Worm (Caenorhabditis elegans) whole organism, L1 larva: ENCODE results near the gene str-52.

ENCODE experiments used
- C04F5.9 ChIP-seq: sonication (generic microtip); optimal IDR thresholded peaks from 2 replicates; lab custom pipeline; 2016; ENCODE audit warnings: missing genetic modification characterization, missing compliant biosample characterization
- C16A3.4 ChIP-seq: fragments of 150-350 bp; optimal IDR thresholded peaks from 2 replicates; lab custom pipeline; 2014; ENCODE audit warnings: missing biosample characterization, missing genetic modification characterization
- aha-1 ChIP-seq: fragments of 150-350 bp; optimal IDR thresholded peaks from 2 replicates; lab custom pipeline; 2014; ENCODE audit warnings: missing biosample characterization, missing genetic modification characterization
- alr-1 ChIP-seq: fragments of 200-800 bp; sonication (Bioruptor generic); optimal IDR thresholded peaks from 2 replicates; lab custom pipeline; 2018; ENCODE audit warnings: borderline replicate concordance, mild to moderate bottlenecking, missing genetic modification characterization, missing compliant biosample characterization
- ama-1 ChIP-seq: fragments of 150-350 bp; optimal IDR thresholded peaks from 2 replicates; lab custom pipeline; 2014
- ceh-8 ChIP-seq: fragments of 200-800 bp; sonication (Bioruptor generic); optimal IDR thresholded peaks from 2 replicates; lab custom pipeline; 2018; ENCODE audit warnings: mild to moderate bottlenecking, missing genetic modification characterization, moderate library complexity, missing compliant biosample characterization
- ceh-82 ChIP-seq, 3 experiments: fragments of 150-350 bp in 1 of 3; sonication (generic microtip) in 2 of 3; optimal IDR thresholded peaks; 2 replicates each; lab custom pipeline; 2014 to 2017; ENCODE audit warnings: missing biosample characterization in 3 of 3, missing genetic modification characterization in 3 of 3
- ceh-88 ChIP-seq: fragments of 200-800 bp; sonication (Bioruptor generic); IDR thresholded peaks from 2 replicates; pipeline ENCODE4 v1.3.6; 2022; ENCODE audit warnings: missing genetic modification characterization, missing compliant biosample characterization
- ceh-90 ChIP-seq: sonication (generic microtip); optimal IDR thresholded peaks from 2 replicates; lab custom pipeline; 2016; ENCODE audit warnings: missing genetic modification characterization, missing compliant biosample characterization
- dpl-1 ChIP-seq, 3 experiments: fragments of 150-350 bp in 2 of 3; sonication (generic microtip) in 1 of 3; optimal IDR thresholded peaks; 2 replicates each; lab custom pipeline; 2014 to 2017; ENCODE audit warnings: missing biosample characterization in 3 of 3, missing genetic modification characterization in 3 of 3, missing genetic modification reagents in 3 of 3
- dsc-1 ChIP-seq: sonication (generic microtip); optimal IDR thresholded peaks from 2 replicates; lab custom pipeline; 2016; ENCODE audit warnings: mild to moderate bottlenecking, missing genetic modification characterization, missing compliant biosample characterization
- efl-1 ChIP-seq, 4 experiments: fragments of 150-350 bp; optimal IDR thresholded peaks in 3 of 4; peaks in 1 of 4; 1 replicate in 1 of 4; 2 replicates in 3 of 4; lab custom pipeline; 2014; ENCODE audit warnings: missing biosample characterization in 2 of 4, missing genetic modification characterization in 2 of 4, missing genetic modification reagents in 2 of 4
- egl-13 ChIP-seq: sonication (generic microtip); optimal IDR thresholded peaks from 2 replicates; lab custom pipeline; 2016; ENCODE audit warnings: missing genotype, missing genetic modification reagents, missing genetic modification characterization, missing compliant biosample characterization
- elt-2 ChIP-seq: sonication (generic microtip); optimal IDR thresholded peaks from 2 replicates; lab custom pipeline; 2016; ENCODE audit warnings: missing genetic modification characterization, mild to moderate bottlenecking, inconsistent platforms, missing compliant biosample characterization, missing genetic modification reagents
- fkh-4 ChIP-seq: sonication (generic microtip); optimal IDR thresholded peaks from 2 replicates; lab custom pipeline; 2016; ENCODE audit warnings: missing compliant biosample characterization, missing genetic modification characterization, borderline replicate concordance
- fos-1 ChIP-seq: fragments of 150-350 bp; optimal IDR thresholded peaks from 2 replicates; lab custom pipeline; 2014; ENCODE audit warnings: missing biosample characterization, missing genetic modification characterization
- hlh-4 ChIP-seq: sonication (generic microtip); optimal IDR thresholded peaks from 2 replicates; lab custom pipeline; 2016; ENCODE audit warnings: mild to moderate bottlenecking, missing genetic modification characterization, missing compliant biosample characterization
- irx-1 ChIP-seq: sonication (generic microtip); optimal IDR thresholded peaks from 2 replicates; lab custom pipeline; 2016; ENCODE audit warnings: missing genetic modification characterization, missing compliant biosample characterization
- isw-1 ChIP-seq: fragments of 200-800 bp; sonication (Bioruptor generic); IDR thresholded peaks from 2 replicates; pipeline ENCODE4 v1.3.6; 2022; ENCODE audit warnings: missing genetic modification characterization, missing compliant biosample characterization
- lin-14 ChIP-seq: fragments of 200-800 bp; sonication (Bioruptor generic); optimal IDR thresholded peaks from 2 replicates; lab custom pipeline; 2018; ENCODE audit warnings: mild to moderate bottlenecking, missing genetic modification characterization, moderate library complexity, missing compliant biosample characterization
- lin-35 ChIP-seq, 2 experiments: fragments of 150-350 bp; optimal IDR thresholded peaks; 2 replicates each; lab custom pipeline; 2014; ENCODE audit warnings: missing biosample characterization in 2 of 2, missing genetic modification characterization in 2 of 2, missing genetic modification reagents in 2 of 2
- lir-3 ChIP-seq: sonication (generic microtip); optimal IDR thresholded peaks from 2 replicates; lab custom pipeline; 2016; ENCODE audit warnings: mild to moderate bottlenecking, missing genetic modification characterization, moderate library complexity, missing compliant biosample characterization; ENCODE audit not compliant: poor library complexity
- lsy-2 ChIP-seq, 2 experiments: fragments of 150-350 bp; optimal IDR thresholded peaks; 2 replicates each; lab custom pipeline; 2014; ENCODE audit warnings: missing biosample characterization in 2 of 2, missing genetic modification characterization in 2 of 2
- mab-9 ChIP-seq: fragments of 200-800 bp; sonication (Bioruptor generic); IDR thresholded peaks from 2 replicates; pipeline ENCODE4 v1.3.6; 2022; ENCODE audit warnings: missing genetic modification reagents, missing genetic modification characterization, missing compliant biosample characterization
- mdl-1 ChIP-seq, 2 experiments: fragments of 150-350 bp; optimal IDR thresholded peaks; 2 replicates each; lab custom pipeline; 2014 to 2017; ENCODE audit warnings: missing biosample characterization in 2 of 2, missing genetic modification characterization in 2 of 2, inconsistent platforms in 1 of 2
- mep-1 ChIP-seq: fragments of 150-350 bp; optimal IDR thresholded peaks from 2 replicates; lab custom pipeline; 2014; ENCODE audit warnings: missing biosample characterization, missing genetic modification characterization
- nhr-19 ChIP-seq: fragments of 200-800 bp; sonication (Bioruptor generic); conservative IDR thresholded peaks from 2 replicates; pipeline ENCODE4 v1.3.6; 2022; ENCODE audit warnings: missing genetic modification characterization, missing compliant biosample characterization
- nhr-20 ChIP-seq: sonication (generic microtip); optimal IDR thresholded peaks from 2 replicates; lab custom pipeline; 2016; ENCODE audit warnings: mild to moderate bottlenecking, missing genetic modification characterization, missing compliant biosample characterization
- nhr-237 ChIP-seq: fragments of 150-350 bp; optimal IDR thresholded peaks from 2 replicates; lab custom pipeline; 2014; ENCODE audit warnings: missing biosample characterization, missing genetic modification characterization
- nhr-47 ChIP-seq: sonication (generic microtip); optimal IDR thresholded peaks from 2 replicates; lab custom pipeline; 2016; ENCODE audit warnings: mild to moderate bottlenecking, missing genetic modification characterization, moderate library complexity, missing compliant biosample characterization
- nhr-77 ChIP-seq: fragments of 150-350 bp; optimal IDR thresholded peaks from 2 replicates; lab custom pipeline; 2014; ENCODE audit warnings: missing biosample characterization, missing genetic modification characterization
- nhr-84 ChIP-seq: sonication (generic microtip); optimal IDR thresholded peaks from 2 replicates; lab custom pipeline; 2017; ENCODE audit warnings: missing biosample characterization, missing genetic modification characterization
- nhr-90 ChIP-seq: sonication (generic microtip); optimal IDR thresholded peaks from 2 replicates; lab custom pipeline; 2016; ENCODE audit warnings: mild to moderate bottlenecking, missing genetic modification characterization, missing compliant biosample characterization; ENCODE audit not compliant: poor library complexity
- pag-3 ChIP-seq: sonication (generic microtip); optimal IDR thresholded peaks from 2 replicates; lab custom pipeline; 2017; ENCODE audit warnings: missing genetic modification characterization, mild to moderate bottlenecking, missing compliant biosample characterization, antibody characterized with exemption, borderline replicate concordance; ENCODE audit not compliant: insufficient read depth
- pqm-1 ChIP-seq: sonication (generic microtip); optimal IDR thresholded peaks from 3 replicates; lab custom pipeline; 2017; ENCODE audit warnings: missing biosample characterization, missing genetic modification characterization
- rnt-1 ChIP-seq: sonication (generic microtip); optimal IDR thresholded peaks from 2 replicates; lab custom pipeline; 2016; ENCODE audit warnings: mild to moderate bottlenecking, missing genetic modification characterization, moderate library complexity, missing compliant biosample characterization
- skn-1 ChIP-seq: fragments of 150-350 bp; optimal IDR thresholded peaks from 2 replicates; lab custom pipeline; 2014; ENCODE audit warnings: missing biosample characterization, missing genetic modification characterization
- snpc-4 ChIP-seq: fragments of 150-350 bp; optimal IDR thresholded peaks from 2 replicates; lab custom pipeline; 2014; ENCODE audit warnings: missing biosample characterization, missing genetic modification characterization
- swsn-7 ChIP-seq: sonication (generic microtip); optimal IDR thresholded peaks from 2 replicates; lab custom pipeline; 2016; ENCODE audit warnings: missing genetic modification characterization, missing compliant biosample characterization
- tbx-2 ChIP-seq: sonication (generic microtip); optimal IDR thresholded peaks from 2 replicates; lab custom pipeline; 2016; ENCODE audit warnings: missing genetic modification characterization, missing compliant biosample characterization
- unc-62 ChIP-seq: fragments of 150-350 bp; optimal IDR thresholded peaks from 2 replicates; lab custom pipeline; 2014; ENCODE audit warnings: missing biosample characterization, missing genetic modification reagents, missing genetic modification characterization
- unc-86 ChIP-seq: sonication (generic microtip); optimal IDR thresholded peaks from 2 replicates; lab custom pipeline; 2016; ENCODE audit warnings: missing genetic modification characterization, missing compliant biosample characterization
- unc-98 ChIP-seq: fragments of 200-800 bp; sonication (Bioruptor generic); IDR thresholded peaks from 2 replicates; pipeline ENCODE4 v1.3.6; 2022; ENCODE audit warnings: missing genetic modification characterization, missing compliant biosample characterization
- zip-4 ChIP-seq: fragments of 200-800 bp; sonication (Bioruptor generic); optimal IDR thresholded peaks from 2 replicates; lab custom pipeline; 2018; ENCODE audit warnings: mild to moderate bottlenecking, missing genetic modification characterization, moderate library complexity, missing compliant biosample characterization
- ztf-11 ChIP-seq, 2 experiments: sonication (generic microtip); optimal IDR thresholded peaks; 2 replicates each; lab custom pipeline; 2016 to 2017; ENCODE audit warnings: missing genetic modification characterization in 2 of 2, missing biosample characterization in 1 of 2, missing compliant biosample characterization in 1 of 2

str-52 gene

ce11 chrV:2133512-2133911, 12.4 kb downstream of the str-52 start (continued):
- TF ChIP-seq unc-62 (GFP tag; lab: Kevin White, UChicago) = no peak
- TF ChIP-seq unc-86 (tag; lab: Kevin White, UChicago) = peak; percentile 91
- TF ChIP-seq nhr-19 (GFP tag; lab: Robert Waterston, UW) = peak; percentile 73
- TF ChIP-seq lir-3 (tag; lab: Kevin White, UChicago) = peak; percentile 22
- peak; percentile 64 for TF ChIP-seq rnt-1 (tag; lab: Kevin White, UChicago)
- TF ChIP-seq ceh-90 (tag; lab: Kevin White, UChicago) = no peak
- TF ChIP-seq pqm-1 (tag; lab: Kevin White, UChicago) = no peak

DNA sequence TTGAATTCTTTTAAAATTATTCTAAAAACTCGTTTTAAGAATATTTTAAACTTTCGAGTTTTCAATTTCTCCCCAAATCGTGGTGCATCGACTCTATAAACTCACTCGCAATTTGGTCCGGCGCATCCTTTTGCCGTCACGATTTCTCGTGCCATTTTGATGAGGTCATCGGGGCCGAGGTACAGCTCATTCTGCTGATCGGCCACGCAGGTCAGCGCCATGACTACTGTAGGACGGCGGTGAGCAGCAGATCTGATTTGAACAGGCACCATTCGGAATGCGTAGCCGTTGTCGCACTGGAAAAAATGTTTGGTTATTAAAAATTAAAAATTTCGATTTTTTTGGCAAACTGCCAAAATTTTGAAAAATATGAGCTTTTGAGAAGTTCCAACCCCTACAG, 13.3 kb downstream of the str-52 start:
- TF ChIP-seq irx-1 (tag; lab: Kevin White, UChicago) (no peak), rnt-1 (tag; lab: Kevin White, UChicago) (peak; percentile 16), ama-1 (lab: Kevin White, UChicago) (no peak)
- TF ChIP-seq, all 84 proteins: peak for 1

- TF ChIP-seq nhr-47 (tag; lab: Kevin White, UChicago) (peak; percentile 92), nhr-237 (tag; lab: Kevin White, UChicago) (peak; percentile 13), isw-1 (peak; percentile 78), fkh-4 (peak; percentile 94), C16A3.4 (tag; lab: Kevin White, UChicago) (peak; percentile 14), unc-98 (peak; percentile 82), ceh-82 (tag; optimal IDR thresholded peaks at IDR 0.05; lab: Kevin White, UChicago) (peak; percentile 55 to 73 (median 70)), nhr-19 (GFP tag; lab: Robert Waterston, UW) (peak; percentile 88), hlh-4 (tag; lab: Kevin White, UChicago) (peak; percentile 59), skn-1 (peak; percentile 11), unc-62 (GFP tag; lab: Kevin White, UChicago) (no peak), unc-86 (tag; lab: Kevin White, UChicago) (peak; percentile 69), nhr-84 (tag; lab: Kevin White, UChicago) (no peak), mep-1 (tag; lab: Kevin White, UChicago) (peak; percentile 65), nhr-90 (tag; lab: Kevin White, UChicago) (peak; percentile 92), ama-1 (lab: Kevin White, UChicago) (no peak), irx-1 (tag; lab: Kevin White, UChicago) (peak; percentile 96), elt-2 (tag; lab: Kevin White, UChicago) (peak; percentile 67), dsc-1 (tag; lab: Kevin White, UChicago) (peak; percentile 92), egl-13 (tag; lab: Kevin White, UChicago) (peak; percentile 85), ceh-8 (GFP tag; lab: Kevin White, UChicago) (peak; percentile 80), swsn-7 (tag; lab: Kevin White, UChicago) (peak; percentile 81), lin-35 (GFP tag; optimal IDR thresholded peaks at IDR 0.05; lab: Kevin White, UChicago) (peak; percentile 93 to 94), nhr-77 (tag; lab: Kevin White, UChicago) (no peak), tbx-2 (tag; lab: Kevin White, UChicago) (peak; percentile 90), pag-3 (tag; lab: Kevin White, UChicago) (no peak), nhr-20 (tag; lab: Kevin White, UChicago) (peak; percentile 82), mdl-1 (tag; optimal IDR thresholded peaks at IDR 0.05; lab: Kevin White, UChicago) (peak in 1 of 2 experiments; percentile 6), lsy-2 (tag; optimal IDR thresholded peaks at IDR 0.05; lab: Kevin White, UChicago) (peak; percentile 76), lin-14 (peak; percentile 92), fos-1 (tag; lab: Kevin White, UChicago) (peak; percentile 62), mab-9 (GFP tag; lab: Robert Waterston, UW) (peak; percentile 80), C04F5.9 (tag; lab: Kevin White, UChicago) (peak; percentile 81), ztf-11 (tag; optimal IDR thresholded peaks at IDR 0.05; lab: Kevin White, UChicago) (peak in 1 of 2 experiments; percentile 94), ceh-88 (GFP tag; lab: Robert Waterston, UW) (peak; percentile 46), zip-4 (GFP tag; lab: Kevin White, UChicago) (peak; percentile 36), alr-1 (no peak), dpl-1 (GFP tag; optimal IDR thresholded peaks at IDR 0.05; lab: Kevin White, UChicago) (peak; percentile 89 to 94 (median 92)), snpc-4 (peak; percentile 22), efl-1 (optimal IDR thresholded peaks at IDR 0.05; lab: Kevin White, UChicago) (peak; percentile 95 to 99), efl-1 (GFP tag; optimal IDR thresholded peaks at IDR 0.05 in 1 of 2; lab: Kevin White, UChicago) (peak; percentile 94 to 99), aha-1 (tag; lab: Kevin White, UChicago) (no peak)
Observed at ce11 chrV:2126996-2127585, 18.9 kb downstream of the str-52 start, which contains the start of gene ldp-1. Gene ldp-1, plus strand, starts transcription at chrV:2127535.
